Worm (Caenorhabditis elegans): ENCODE measurements around the gene Y54E2A.7.

The Y54E2A.7 gene

DNA sequence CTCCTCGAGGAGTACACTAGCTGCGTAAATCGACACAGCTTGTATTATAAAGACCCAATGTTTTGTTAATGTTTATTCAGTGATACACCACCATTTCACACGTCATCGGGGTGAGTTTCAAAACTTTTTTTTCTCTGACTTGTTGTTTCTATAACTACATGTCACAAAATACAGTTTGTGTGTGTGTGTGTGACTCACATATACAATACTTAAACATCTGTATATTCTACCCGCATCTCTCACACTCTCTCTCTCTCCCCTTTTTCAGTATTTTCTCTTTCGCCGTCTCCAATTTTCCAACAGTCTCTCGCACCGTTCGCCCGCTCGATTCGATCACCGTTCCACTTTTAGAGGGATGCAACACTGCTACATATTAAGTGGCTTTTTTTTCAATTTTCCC, 38.7 kb upstream of the Y54E2A.7 start:
- TF ChIP-seq nhr-11 (tag; optimal IDR thresholded peaks at IDR 0.05) (no peak), ama-1 (optimal IDR thresholded peaks at IDR 0.05) (no peak), R02D3.7 (tag; optimal IDR thresholded peaks at IDR 0.05) (peak; percentile 5), unc-39 (tag; optimal IDR thresholded peaks at IDR 0.05) (no peak), ceh-16 (tag; optimal IDR thresholded peaks at IDR 0.05) (no peak), zag-1 (tag; optimal IDR thresholded peaks at IDR 0.05) (no peak), pha-4 (tag; optimal IDR thresholded peaks at IDR 0.05) (peak; percentile 63), elt-2 (tag; optimal IDR thresholded peaks at IDR 0.05) (peak; percentile 48), ZK546.5 (tag; optimal IDR thresholded peaks at IDR 0.05) (no peak), fos-1 (tag; optimal IDR thresholded peaks at IDR 0.05) (no peak), lsy-12 (tag; optimal IDR thresholded peaks at IDR 0.05) (no peak), pqm-1 (tag; optimal IDR thresholded peaks at IDR 0.05) (peak; percentile 88), nfya-1 (tag; optimal IDR thresholded peaks at IDR 0.05; ENCODE audit: insufficient read depth) (no peak), nhr-25 (tag; optimal IDR thresholded peaks at IDR 0.05) (peak; percentile 11), aly-2 (tag; optimal IDR thresholded peaks at IDR 0.05) (no peak), nhr-43 (tag; optimal IDR thresholded peaks at IDR 0.05; ENCODE audit: poor library complexity, severe bottlenecking) (no peak), eor-1 (tag; optimal IDR thresholded peaks at IDR 0.05) (no peak), mdl-1 (tag; optimal IDR thresholded peaks at IDR 0.05) (no peak), snpc-4 (tag; optimal IDR thresholded peaks at IDR 0.05) (peak; percentile 0), nhr-77 (tag; optimal IDR thresholded peaks at IDR 0.05) (no peak), ztf-11 (tag; optimal IDR thresholded peaks at IDR 0.05) (no peak), sea-2 (GFP tag; optimal IDR thresholded peaks at IDR 0.05) (no peak), nhr-12 (tag; optimal IDR thresholded peaks at IDR 0.05) (no peak), jun-1 (tag; optimal IDR thresholded peaks at IDR 0.05) (peak; percentile 69), ceh-28 (tag; optimal IDR thresholded peaks at IDR 0.05) (no peak), egl-27 (tag; optimal IDR thresholded peaks at IDR 0.05) (no peak), hmg-11 (tag; optimal IDR thresholded peaks at IDR 0.05) (peak; percentile 36)

DNA sequence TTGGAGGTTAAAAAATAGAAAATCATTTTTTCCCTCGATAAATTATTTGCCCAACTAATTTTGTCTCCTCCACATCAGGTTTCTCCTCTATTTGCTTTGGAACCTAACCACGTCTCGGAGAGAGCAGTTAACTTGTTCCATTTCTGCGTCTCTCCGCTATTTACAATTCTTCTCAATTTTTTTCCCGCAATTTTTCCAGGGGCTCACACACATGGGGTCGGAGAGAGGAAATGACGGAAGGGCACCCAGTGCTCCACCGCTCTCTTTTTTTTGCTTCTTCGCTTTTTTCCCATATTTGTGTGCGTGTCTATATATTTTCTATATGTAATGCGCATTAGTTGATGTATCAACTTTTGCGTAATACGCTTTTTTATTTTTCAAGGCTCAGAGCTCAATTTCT, 37.8 kb upstream of the Y54E2A.7 start:
- peak; percentile 57 for TF ChIP-seq nfya-1 (tag; optimal IDR thresholded peaks at IDR 0.05; ENCODE audit: insufficient read depth)
- TF ChIP-seq ceh-82 (tag; optimal IDR thresholded peaks at IDR 0.05) = no peak
- peak; percentile 72 for TF ChIP-seq snpc-4 (tag; optimal IDR thresholded peaks at IDR 0.05)
- TF ChIP-seq nhr-28 (tag; optimal IDR thresholded peaks at IDR 0.05) = no peak
- peak; percentile 11 for TF ChIP-seq lin-15B (tag; optimal IDR thresholded peaks at IDR 0.05)
- TF ChIP-seq ceh-16 (tag; optimal IDR thresholded peaks at IDR 0.05) = no peak
- no peak for TF ChIP-seq ceh-9 (tag; optimal IDR thresholded peaks at IDR 0.05)
- peak; percentile 43 for TF ChIP-seq lin-39 (tag; optimal IDR thresholded peaks at IDR 0.05)
- TF ChIP-seq hmg-11 (tag; optimal IDR thresholded peaks at IDR 0.05) = peak; percentile 60
- peak; percentile 96 for TF ChIP-seq pha-4 (tag; optimal IDR thresholded peaks at IDR 0.05)
- no peak for TF ChIP-seq ztf-4 (tag; optimal IDR thresholded peaks at IDR 0.05)
- TF ChIP-seq unc-39 (tag; optimal IDR thresholded peaks at IDR 0.05) = no peak

DNA sequence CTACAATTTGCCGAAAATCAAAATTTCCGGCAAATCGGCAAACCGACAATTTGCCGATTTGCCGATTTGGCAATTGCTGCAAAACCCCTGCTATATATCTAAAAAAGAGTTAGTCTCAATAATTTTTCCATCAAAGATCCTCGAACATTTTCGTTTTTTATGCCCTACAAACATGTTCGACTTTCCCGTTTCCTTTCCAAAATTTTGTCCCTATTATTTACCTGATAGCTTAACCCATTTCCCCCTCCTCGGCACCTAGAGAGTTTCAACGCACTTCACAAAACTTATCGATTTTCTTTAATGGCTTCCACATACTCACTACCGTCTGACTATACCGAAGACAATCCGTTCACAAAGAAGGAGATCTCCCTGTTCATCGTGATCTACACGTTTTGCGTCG, 35.9 kb upstream of the Y54E2A.7 start, which contains the start of gene W01D2.6:
W01D2.6 (plus strand) TSS at position 301 of the 400 bp plus-strand sequence.
- TF ChIP-seq nfya-1 (tag; optimal IDR thresholded peaks at IDR 0.05; ENCODE audit: insufficient read depth) (no peak), nhr-76 (tag; optimal IDR thresholded peaks at IDR 0.05) (no peak)

DNA sequence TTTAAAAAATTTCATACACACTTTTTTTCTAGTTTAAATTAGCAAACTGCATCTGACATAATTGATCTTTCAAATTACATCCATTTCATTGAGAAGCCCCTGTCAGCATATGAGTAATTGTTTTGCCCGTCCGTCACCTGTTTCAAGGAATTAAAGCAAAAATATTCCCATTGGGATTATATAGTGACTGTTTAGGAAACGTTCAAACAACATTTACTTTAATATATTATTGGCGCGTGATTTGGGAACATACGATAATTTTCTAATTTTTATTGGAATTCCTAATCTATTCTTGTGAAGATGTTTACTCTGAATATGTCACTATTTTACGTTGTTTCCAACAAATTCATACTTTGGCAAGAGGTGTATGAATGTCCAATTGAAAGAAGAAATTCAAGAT, 32.9 kb upstream of the Y54E2A.7 start, which contains the start of gene srt-11:
srt-11 (plus strand) TSS at position 301 of the 400 bp plus-strand sequence.
- no peak for TF ChIP-seq ztf-11 (tag; optimal IDR thresholded peaks at IDR 0.05)

DNA sequence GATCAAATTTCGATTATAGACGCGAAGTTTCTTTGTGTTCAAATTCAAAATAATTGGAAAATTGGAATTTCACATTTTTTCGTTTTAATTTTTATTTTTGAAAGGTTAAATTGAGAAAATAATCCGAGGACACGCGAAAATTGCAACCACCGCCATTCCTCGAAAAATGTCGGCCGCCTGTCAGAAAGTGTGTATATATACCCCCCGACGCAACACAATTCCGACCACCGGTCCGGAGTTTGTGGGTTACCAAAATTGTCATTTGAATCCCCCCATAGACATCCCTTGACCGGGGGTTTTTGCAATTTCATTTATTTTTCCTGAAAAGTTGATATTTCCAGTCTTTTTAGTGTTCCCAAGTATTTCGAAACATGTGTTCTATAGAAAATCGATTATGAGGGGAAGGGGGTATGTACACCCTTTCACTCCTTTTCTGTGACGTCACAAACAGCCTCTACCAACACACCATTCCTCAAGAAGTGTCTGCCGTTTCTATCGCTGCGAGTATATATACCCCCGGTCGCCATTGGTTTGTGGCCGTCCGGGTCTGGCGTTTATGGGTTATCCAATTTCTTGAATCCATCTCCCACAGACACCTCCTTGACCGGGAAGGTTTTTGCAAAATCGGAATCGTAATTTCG, 31.6 kb upstream of the Y54E2A.7 start, which contains the start of gene W01D2.3:
W01D2.3 (minus strand) TSS at position 51 of the 641 bp plus-strand sequence.
- TF ChIP-seq ceh-16 (tag; optimal IDR thresholded peaks at IDR 0.05) (no peak), nhr-77 (tag; optimal IDR thresholded peaks at IDR 0.05) (peak; percentile 91), ceh-28 (tag; optimal IDR thresholded peaks at IDR 0.05) (peak; percentile 80), daf-12 (tag; optimal IDR thresholded peaks at IDR 0.05) (no peak), zag-1 (tag; optimal IDR thresholded peaks at IDR 0.05) (no peak), ZK546.5 (tag; optimal IDR thresholded peaks at IDR 0.05) (no peak), unc-62 (GFP tag; optimal IDR thresholded peaks at IDR 0.05) (no peak), snpc-4 (tag; optimal IDR thresholded peaks at IDR 0.05) (peak; percentile 98), mml-1 (tag; optimal IDR thresholded peaks at IDR 0.05) (no peak), ceh-9 (tag; optimal IDR thresholded peaks at IDR 0.05) (no peak), nfya-1 (tag; optimal IDR thresholded peaks at IDR 0.05; ENCODE audit: insufficient read depth) (peak; percentile 56), lsy-12 (tag; optimal IDR thresholded peaks at IDR 0.05) (peak; percentile 64), hmg-11 (tag; optimal IDR thresholded peaks at IDR 0.05) (peak; percentile 77), lin-39 (tag; optimal IDR thresholded peaks at IDR 0.05) (peak; percentile 41), pqm-1 (tag; optimal IDR thresholded peaks at IDR 0.05) (no peak), ama-1 (optimal IDR thresholded peaks at IDR 0.05) (no peak), sea-2 (GFP tag; optimal IDR thresholded peaks at IDR 0.05) (peak; percentile 52), elt-3 (tag; optimal IDR thresholded peaks at IDR 0.05) (no peak), tbx-2 (tag; optimal IDR thresholded peaks at IDR 0.05) (peak; percentile 49), pha-4 (tag; optimal IDR thresholded peaks at IDR 0.05) (peak; percentile 42), nhr-23 (tag; optimal IDR thresholded peaks at IDR 0.05) (peak; percentile 44), nhr-25 (tag; optimal IDR thresholded peaks at IDR 0.05) (peak; percentile 89), lin-15B (tag; optimal IDR thresholded peaks at IDR 0.05) (no peak), aly-2 (tag; optimal IDR thresholded peaks at IDR 0.05) (peak; percentile 64), egl-27 (tag; optimal IDR thresholded peaks at IDR 0.05) (no peak), mdl-1 (tag; optimal IDR thresholded peaks at IDR 0.05) (no peak), ztf-11 (tag; optimal IDR thresholded peaks at IDR 0.05) (no peak), nhr-11 (tag; optimal IDR thresholded peaks at IDR 0.05) (no peak), elt-1 (tag; optimal IDR thresholded peaks at IDR 0.05) (no peak)
